Fruit fly (Drosophila melanogaster): ENCODE measurements around the gene CG31546.

CG31546 gene

dm6 chr3R:5658984-5659802 lies 23.8 kb upstream of the CG31546 start (continued):
- TF ChIP-seq CG2129 (GFP tag; IDR thresholded peaks at IDR 0.05; ENCODE audit: partially characterized antibody) (peak; percentile 24; the same call in 1 of the 2 replicates), CG4282 (GFP tag; optimal IDR thresholded peaks at IDR 0.05) (no peak), CG17802 (tag; optimal IDR thresholded peaks at IDR 0.05) (no peak), z (GFP tag; IDR thresholded peaks at IDR 0.05) (no peak), Mes4 (GFP tag; optimal IDR thresholded peaks at IDR 0.05) (no peak), sima (GFP tag; optimal IDR thresholded peaks at IDR 0.05) (no peak), CrebB (tag; optimal IDR thresholded peaks at IDR 0.05) (no peak), fd102C (GFP tag; optimal IDR thresholded peaks at IDR 0.05) (no peak), ewg (GFP tag; optimal IDR thresholded peaks at IDR 0.05) (no peak), Gsc (GFP tag; IDR thresholded peaks at IDR 0.05) (no peak), CG18764 (GFP tag; optimal IDR thresholded peaks at IDR 0.05) (no peak), Bgb (GFP tag; IDR thresholded peaks at IDR 0.05; ENCODE audit: partially characterized antibody) (no peak; the same call in 1 of the 2 replicates), sqz (GFP tag; optimal IDR thresholded peaks at IDR 0.05) (no peak), Poxn (GFP tag; IDR thresholded peaks at IDR 0.05) (no peak), CG15073 (GFP tag; optimal IDR thresholded peaks at IDR 0.05) (no peak), GATAe (GFP tag; conservative IDR thresholded peaks at IDR 0.05) (no peak), Trl (optimal IDR thresholded peaks at IDR 0.05) (no peak), Trl (GFP tag; optimal IDR thresholded peaks at IDR 0.05) (no peak), YL-1 (GFP tag; optimal IDR thresholded peaks at IDR 0.05) (peak; percentile 76), Hr3 (GFP tag; optimal IDR thresholded peaks at IDR 0.05) (no peak), CG12659 (GFP tag; optimal IDR thresholded peaks at IDR 0.05) (no peak), Sox100B (GFP tag; optimal IDR thresholded peaks at IDR 0.05) (no peak), HLHmδ (GFP tag; optimal IDR thresholded peaks at IDR 0.05) (no peak), cato (GFP tag; optimal IDR thresholded peaks at IDR 0.05; ENCODE audit: borderline replicate concordance) (no peak), CG12942 (GFP tag; optimal IDR thresholded peaks at IDR 0.05) (no peak), en (GFP tag; optimal IDR thresholded peaks at IDR 0.05) (no peak), CG6765 (GFP tag; optimal IDR thresholded peaks at IDR 0.05) (no peak), CG16815 (GFP tag; optimal IDR thresholded peaks at IDR 0.05) (no peak), HmgD (GFP tag; optimal IDR thresholded peaks at IDR 0.05) (no peak), CG17568 (GFP tag; optimal IDR thresholded peaks at IDR 0.05) (no peak), B-H2 (GFP tag; optimal IDR thresholded peaks at IDR 0.05) (no peak), CG17912 (GFP tag; optimal IDR thresholded peaks at IDR 0.05) (no peak), BEAF-32 (GFP tag; optimal IDR thresholded peaks at IDR 0.05) (peak; percentile 49), CG16863 (GFP tag; optimal IDR thresholded peaks at IDR 0.05) (no peak), fru (optimal IDR thresholded peaks at IDR 0.05) (no peak), her (GFP tag; optimal IDR thresholded peaks at IDR 0.05) (no peak), CG10565 (GFP tag; optimal IDR thresholded peaks at IDR 0.05) (no peak), C15 (GFP tag; IDR thresholded peaks at IDR 0.05) (no peak), CG34376 (GFP tag; optimal IDR thresholded peaks at IDR 0.05) (peak; percentile 70), CG5245 (GFP tag; optimal IDR thresholded peaks at IDR 0.05) (no peak), CG15696 (tag; optimal IDR thresholded peaks at IDR 0.05) (no peak), CG12219 (GFP tag; optimal IDR thresholded peaks at IDR 0.05) (no peak), wdn (GFP tag; IDR thresholded peaks at IDR 0.05) (no peak), CG10543 (GFP tag; optimal IDR thresholded peaks at IDR 0.05) (no peak), HLH54F (GFP tag; optimal IDR thresholded peaks at IDR 0.05) (no peak), CG13894 (tag; optimal IDR thresholded peaks at IDR 0.05) (no peak), sob (GFP tag; IDR thresholded peaks at IDR 0.05) (no peak), ham (GFP tag; IDR thresholded peaks at IDR 0.05) (no peak), dysf (GFP tag; IDR thresholded peaks at IDR 0.05) (peak; percentile 43; the same call in 1 of the 3 replicates), CG12155 (GFP tag; optimal IDR thresholded peaks at IDR 0.05) (no peak)
